Fruit fly (Drosophila melanogaster) whole organism, embryonic: ENCODE results near the gene CG9044.

ENCODE experiments used
- CG13424 ChIP-seq: fragments of 200-800 bp; sonication (Bioruptor generic); optimal IDR thresholded peaks from 2 replicates; lab custom pipeline; 2019; ENCODE audit warnings: missing biosample characterization, mild to moderate bottlenecking, missing genetic modification characterization, moderate library complexity
- CG18476 ChIP-seq: fragments of 200-800 bp; sonication (Bioruptor generic); optimal IDR thresholded peaks from 2 replicates; lab custom pipeline; 2016; ENCODE audit warnings: missing biosample characterization, mild to moderate bottlenecking, missing genetic modification characterization
- CG4360 ChIP-seq: fragments of 200-800 bp; sonication (Bioruptor generic); IDR thresholded peaks from 2 replicates; pipeline ENCODE4 v1.3.6; 2022; ENCODE audit warnings: missing biosample characterization, missing genetic modification characterization
- CG7839 ChIP-seq: fragments of 200-800 bp; sonication (Bioruptor generic); optimal IDR thresholded peaks from 3 replicates; lab custom pipeline; 2018; ENCODE audit warnings: missing biosample characterization, mild to moderate bottlenecking, missing genetic modification characterization, moderate library complexity
- Mad ChIP-seq: fragments of 200-800 bp; sonication (Bioruptor generic); optimal IDR thresholded peaks from 2 replicates; lab custom pipeline; 2016; ENCODE audit warnings: missing biosample characterization, missing genetic modification characterization
- Med ChIP-seq: fragments of 200-800 bp; sonication (Bioruptor generic); peaks from one replicate; lab custom pipeline; 2016; ENCODE audit warnings: missing biosample characterization, missing genetic modification characterization, mild to moderate bottlenecking, inconsistent platforms, moderate library complexity
- bbx ChIP-seq: fragments of 200-800 bp; sonication (Bioruptor generic); IDR thresholded peaks from 2 replicates; pipeline ENCODE4 v1.3.6; 2022; ENCODE audit warnings: missing biosample characterization, missing genetic modification characterization; ENCODE audit not compliant: partially characterized antibody
- fru ChIP-seq: fragments of >200 bp; optimal IDR thresholded peaks from 2 replicates; lab custom pipeline; 2017
- grn ChIP-seq: fragments of 200-800 bp; sonication (Bioruptor generic); optimal IDR thresholded peaks from 3 replicates; lab custom pipeline; 2017; ENCODE audit warnings: missing biosample characterization, missing genetic modification characterization
- lilli ChIP-seq: fragments of 200-800 bp; sonication (Bioruptor generic); optimal IDR thresholded peaks from 3 replicates; lab custom pipeline; 2016; ENCODE audit warnings: missing biosample characterization, missing genetic modification characterization
- lola ChIP-seq, 3 experiments: fragments of >200 bp in 2 of 3; fragments of 200-800 bp in 1 of 3; sonication (Bioruptor generic) in 1 of 3; optimal IDR thresholded peaks; 2 replicates each; lab custom pipeline; 2017 to 2019; ENCODE audit warnings: missing biosample characterization in 3 of 3, missing genetic modification characterization in 3 of 3, mild to moderate bottlenecking in 1 of 3, moderate library complexity in 1 of 3
- rib ChIP-seq: fragments of 200-800 bp; sonication (Bioruptor generic); IDR thresholded peaks from 2 replicates; pipeline ENCODE4 v1.3.6; 2022; ENCODE audit warnings: missing biosample characterization, missing genetic modification characterization
- sim ChIP-seq: fragments of 200-800 bp; sonication (Bioruptor generic); IDR thresholded peaks from 2 replicates; pipeline ENCODE4 v1.3.6; 2022; ENCODE audit warnings: missing biosample characterization, missing genetic modification characterization

- no peak for TF ChIP-seq CG4360 (GFP tag; lab: Robert Waterston, UW)
- peak; percentile 88 for TF ChIP-seq grn (GFP tag; lab: Kevin White, UChicago)
- no peak for TF ChIP-seq CG18476 (GFP tag; lab: Kevin White, UChicago)
- TF ChIP-seq sim (GFP tag; lab: Robert Waterston, UW): no peak
- no peak for TF ChIP-seq CG13424
- TF ChIP-seq bbx (GFP tag; lab: Robert Waterston, UW): no peak
- TF ChIP-seq lola (GFP tag; optimal IDR thresholded peaks at IDR 0.05; lab: Kevin White, UChicago): no peak
- TF ChIP-seq Mad (GFP tag; lab: Kevin White, UChicago): no peak
- no peak for TF ChIP-seq CG7839 (tag; lab: Kevin White, UChicago)
- TF ChIP-seq fru: no peak
- no peak for TF ChIP-seq rib (GFP tag; lab: Robert Waterston, UW)
- TF ChIP-seq lilli (GFP tag; lab: Kevin White, UChicago): no peak
- TF ChIP-seq Med (GFP tag; lab: Kevin White, UChicago): peak; percentile 84
Observed at dm6 chr2L:5945651-5946547, 3.4 kb upstream of the CG9044 start.
